Fruit fly (Drosophila melanogaster) whole organism: Measurements from ENCODE around the gene CG8870.

Experiments used
- CG8478 ChIP-seq: fragments of >200 bp; optimal IDR thresholded peaks from 2 replicates; lab custom pipeline; 2018; ENCODE audit warnings: inconsistent platforms
- Dll ChIP-seq: fragments of >200 bp; optimal IDR thresholded peaks from 2 replicates; lab custom pipeline; 2017
- EcR ChIP-seq, 2 experiments: fragments of >200 bp; optimal IDR thresholded peaks; 2 replicates each; lab custom pipeline; 2017; ENCODE audit warnings: missing biosample characterization in 2 of 2, missing genetic modification characterization in 2 of 2, missing genetic modification reagents in 2 of 2
- pan ChIP-seq: fragments of >200 bp; optimal IDR thresholded peaks from 2 replicates; lab custom pipeline; 2017
- psq ChIP-seq: fragments of >200 bp; optimal IDR thresholded peaks from 2 replicates; lab custom pipeline; 2017
- usp ChIP-seq: fragments of >200 bp; optimal IDR thresholded peaks from 2 replicates; lab custom pipeline; 2017; ENCODE audit warnings: missing biosample characterization, missing genetic modification characterization, mixed read lengths

DNA sequence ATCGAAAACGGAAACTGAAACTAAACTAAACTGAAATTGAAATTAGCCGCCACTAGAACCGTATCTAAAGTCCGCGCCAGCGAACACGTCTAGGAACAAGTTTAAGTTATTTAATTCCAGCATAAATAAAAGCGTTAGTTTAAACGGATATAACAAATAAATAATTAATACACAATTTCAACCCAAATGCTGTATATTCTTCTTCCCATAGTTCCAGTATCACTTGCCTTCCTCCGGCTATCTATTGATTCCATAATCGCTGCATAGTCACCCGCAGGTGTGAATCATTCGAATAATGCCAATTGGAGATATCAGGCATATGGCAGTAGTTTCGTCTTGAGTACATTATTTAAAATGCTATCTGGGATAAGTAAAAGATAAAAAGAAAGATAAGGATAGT is 5.5 kb downstream of the CG8870 start:
- TF ChIP-seq usp (GFP tag; lab: Kevin White, UChicago) (no peak), pan (lab: Kevin White, UChicago) (no peak), psq (lab: Kevin White, UChicago) (no peak), Dll (lab: Kevin White, UChicago) (no peak), EcR (GFP tag; optimal IDR thresholded peaks at IDR 0.05; lab: Kevin White, UChicago) (no peak), CG8478 (lab: Kevin White, UChicago) (no peak)
